Fruit fly (Drosophila melanogaster) whole organism, embryonic: ENCODE measurements around the gene CG10801.

Experiments
- Antp ChIP-seq: fragments of 200-800 bp; sonication (Bioruptor generic); optimal IDR thresholded peaks from 3 replicates; lab custom pipeline; 2016; ENCODE audit warnings: missing biosample characterization, missing genetic modification characterization
- Bteb2 ChIP-seq: fragments of 200-800 bp; sonication (Bioruptor generic); optimal IDR thresholded peaks from 2 replicates; lab custom pipeline; 2016; ENCODE audit warnings: missing biosample characterization, missing genetic modification characterization
- CG10959 ChIP-seq: fragments of 200-800 bp; sonication (Bioruptor generic); IDR thresholded peaks from 2 replicates; pipeline ENCODE4 v1.3.6; 2022; ENCODE audit warnings: missing biosample characterization, missing genetic modification characterization
- CG10979 ChIP-seq: fragments of 200-800 bp; sonication (Bioruptor generic); optimal IDR thresholded peaks from 2 replicates; lab custom pipeline; 2018; ENCODE audit warnings: missing biosample characterization, mild to moderate bottlenecking, missing genetic modification characterization, moderate library complexity
- CG11456 ChIP-seq: fragments of 200-800 bp; sonication (Bioruptor generic); IDR thresholded peaks from 3 replicates; pipeline ENCODE4 v1.3.6; 2022; ENCODE audit warnings: missing biosample characterization, missing genetic modification characterization
- CG12071 ChIP-seq: fragments of 200-800 bp; sonication (Bioruptor generic); optimal IDR thresholded peaks from 3 replicates; lab custom pipeline; 2018; ENCODE audit warnings: missing biosample characterization, mild to moderate bottlenecking, missing genetic modification characterization
- CG12155 ChIP-seq: fragments of 200-800 bp; sonication (Bioruptor generic); optimal IDR thresholded peaks from 3 replicates; lab custom pipeline; 2016; ENCODE audit warnings: missing biosample characterization, missing genetic modification characterization
- CG12219 ChIP-seq: fragments of 200-800 bp; sonication (Bioruptor generic); optimal IDR thresholded peaks from 3 replicates; lab custom pipeline; 2018; ENCODE audit warnings: missing biosample characterization, mild to moderate bottlenecking, missing genetic modification characterization
- CG12236 ChIP-seq: fragments of 200-800 bp; sonication (Bioruptor generic); optimal IDR thresholded peaks from 2 replicates; lab custom pipeline; 2016; ENCODE audit warnings: missing biosample characterization, missing genetic modification characterization
- CG13424 ChIP-seq: fragments of 200-800 bp; sonication (Bioruptor generic); optimal IDR thresholded peaks from 2 replicates; lab custom pipeline; 2019; ENCODE audit warnings: missing biosample characterization, mild to moderate bottlenecking, missing genetic modification characterization, moderate library complexity
- CG14667 ChIP-seq: fragments of 200-800 bp; sonication (Bioruptor generic); IDR thresholded peaks from 2 replicates; pipeline ENCODE4 v1.3.6; 2022; ENCODE audit warnings: missing biosample characterization, missing genetic modification characterization
- CG14860 ChIP-seq: fragments of 200-800 bp; sonication (Bioruptor generic); IDR thresholded peaks from 3 replicates; pipeline ENCODE4 v1.3.6; 2022; ENCODE audit warnings: missing biosample characterization, missing genetic modification characterization; ENCODE audit not compliant: partially characterized antibody
- CG14965 ChIP-seq: fragments of 200-800 bp; sonication (Bioruptor generic); optimal IDR thresholded peaks from 2 replicates; lab custom pipeline; 2016; ENCODE audit warnings: missing biosample characterization, missing genetic modification characterization, borderline replicate concordance
- CG18764 ChIP-seq: fragments of 200-800 bp; sonication (Bioruptor generic); optimal IDR thresholded peaks from 3 replicates; lab custom pipeline; 2016; ENCODE audit warnings: missing biosample characterization, missing genetic modification characterization
- CG2120 ChIP-seq: fragments of 200-800 bp; sonication (Bioruptor generic); optimal IDR thresholded peaks from 3 replicates; lab custom pipeline; 2016; ENCODE audit warnings: missing biosample characterization, missing genetic modification characterization
- CG2129 ChIP-seq: fragments of 200-800 bp; sonication (Bioruptor generic); IDR thresholded peaks from 2 replicates; pipeline ENCODE4 v1.3.6; 2022; ENCODE audit warnings: missing biosample characterization, missing genetic modification characterization; ENCODE audit not compliant: partially characterized antibody
- CG32532 ChIP-seq: fragments of 200-800 bp; sonication (Bioruptor generic); IDR thresholded peaks from 2 replicates; pipeline ENCODE4 v1.3.6; 2022; ENCODE audit warnings: missing biosample characterization, missing genetic modification characterization
- CG33557 ChIP-seq: fragments of 200-800 bp; sonication (Bioruptor generic); optimal IDR thresholded peaks from 2 replicates; lab custom pipeline; 2019; ENCODE audit warnings: missing biosample characterization, mild to moderate bottlenecking, missing genetic modification characterization, moderate library complexity
- CG34422 ChIP-seq: fragments of 200-800 bp; sonication (Bioruptor generic); IDR thresholded peaks from 3 replicates; pipeline ENCODE4 v1.3.6; 2022; ENCODE audit warnings: missing biosample characterization, missing genetic modification characterization
- CG4707 ChIP-seq: fragments of 200-800 bp; sonication (Bioruptor generic); optimal IDR thresholded peaks from 2 replicates; lab custom pipeline; 2018; ENCODE audit warnings: missing biosample characterization, mild to moderate bottlenecking, missing genetic modification characterization, moderate library complexity
- CG5953 ChIP-seq: fragments of 200-800 bp; sonication (Bioruptor generic); IDR thresholded peaks from 2 replicates; pipeline ENCODE4 v1.3.6; 2022; ENCODE audit warnings: missing biosample characterization, missing genetic modification characterization
- CG6272 ChIP-seq: fragments of 200-800 bp; sonication (Bioruptor generic); IDR thresholded peaks from 2 replicates; pipeline ENCODE4 v1.3.6; 2022; ENCODE audit warnings: missing biosample characterization, missing genetic modification characterization
- CG7357 ChIP-seq: fragments of 200-800 bp; sonication (Bioruptor generic); IDR thresholded peaks from 3 replicates; pipeline ENCODE4 v1.3.6; 2022; ENCODE audit warnings: missing biosample characterization, missing genetic modification characterization
- CG7839 ChIP-seq: fragments of 200-800 bp; sonication (Bioruptor generic); optimal IDR thresholded peaks from 3 replicates; lab custom pipeline; 2018; ENCODE audit warnings: missing biosample characterization, mild to moderate bottlenecking, missing genetic modification characterization, moderate library complexity
- CG8089 ChIP-seq: fragments of 200-800 bp; sonication (Bioruptor generic); optimal IDR thresholded peaks from 3 replicates; lab custom pipeline; 2016; ENCODE audit warnings: missing biosample characterization, missing genetic modification characterization
- CG8944 ChIP-seq: fragments of 200-800 bp; sonication (Bioruptor generic); optimal IDR thresholded peaks from 3 replicates; lab custom pipeline; 2016; ENCODE audit warnings: missing biosample characterization, missing genetic modification characterization
- CG9437 ChIP-seq: fragments of 200-800 bp; sonication (Bioruptor generic); optimal IDR thresholded peaks from 2 replicates; lab custom pipeline; 2018; ENCODE audit warnings: missing biosample characterization, mild to moderate bottlenecking, missing genetic modification characterization
- Camta ChIP-seq: fragments of 200-800 bp; sonication (Bioruptor generic); optimal IDR thresholded peaks from 2 replicates; lab custom pipeline; 2016; ENCODE audit warnings: missing biosample characterization, missing genetic modification characterization
- Dip2 ChIP-seq: fragments of 200-800 bp; sonication (Bioruptor generic); IDR thresholded peaks from 2 replicates; pipeline ENCODE4 v1.3.6; 2022; ENCODE audit warnings: missing biosample characterization, missing genetic modification characterization
- E2f1 ChIP-seq: fragments of 200-800 bp; sonication (Bioruptor generic); IDR thresholded peaks from 2 replicates; pipeline ENCODE4 v1.3.6; 2022; ENCODE audit warnings: missing biosample characterization, missing genetic modification characterization
- E2f2 ChIP-seq: fragments of 200-800 bp; sonication (Bioruptor generic); IDR thresholded peaks from 2 replicates; pipeline ENCODE4 v1.3.6; 2022; ENCODE audit warnings: missing biosample characterization, missing genetic modification characterization
- Hmr ChIP-seq: fragments of 200-800 bp; sonication (Bioruptor generic); optimal IDR thresholded peaks from 3 replicates; lab custom pipeline; 2017; ENCODE audit warnings: mild to moderate bottlenecking, missing biosample characterization, missing genetic modification reagents, missing genetic modification characterization
- Lim3 ChIP-seq: fragments of 200-800 bp; sonication (Bioruptor generic); IDR thresholded peaks from 2 replicates; pipeline ENCODE4 v1.3.6; 2022; ENCODE audit warnings: missing biosample characterization, missing genetic modification characterization
- Pdp1 ChIP-seq, 2 experiments: fragments of 200-800 bp; sonication (Bioruptor generic); optimal IDR thresholded peaks; 3 replicates each; lab custom pipeline; 2016; ENCODE audit warnings: missing biosample characterization in 2 of 2, missing genetic modification characterization in 2 of 2, mild to moderate bottlenecking in 1 of 2, moderate library complexity in 1 of 2
- Poxn ChIP-seq: fragments of 200-800 bp; sonication (Bioruptor generic); IDR thresholded peaks from 2 replicates; pipeline ENCODE4 v1.3.6; 2022; ENCODE audit warnings: missing biosample characterization, missing genetic modification characterization
- Ravus ChIP-seq: fragments of 200-800 bp; sonication (Bioruptor generic); IDR thresholded peaks from 2 replicates; pipeline ENCODE4 v1.3.6; 2022; ENCODE audit warnings: missing biosample characterization, missing genetic modification characterization
- Sry-β ChIP-seq: fragments of 200-800 bp; sonication (Bioruptor generic); optimal IDR thresholded peaks from 2 replicates; lab custom pipeline; 2018; ENCODE audit warnings: missing biosample characterization, mild to moderate bottlenecking, missing genetic modification characterization, moderate library complexity
- Stat92E ChIP-seq, 3 experiments: fragments of >200 bp in 2 of 3; fragments of 200-800 bp in 1 of 3; sonication (Bioruptor generic) in 1 of 3; optimal IDR thresholded peaks; 2 replicates each; lab custom pipeline; 2017 to 2019; ENCODE audit warnings: missing biosample characterization in 3 of 3, missing genetic modification characterization in 3 of 3, mild to moderate bottlenecking in 1 of 3, moderate library complexity in 1 of 3
- bbx ChIP-seq: fragments of 200-800 bp; sonication (Bioruptor generic); IDR thresholded peaks from 2 replicates; pipeline ENCODE4 v1.3.6; 2022; ENCODE audit warnings: missing biosample characterization, missing genetic modification characterization; ENCODE audit not compliant: partially characterized antibody
- chn ChIP-seq: fragments of 200-800 bp; sonication (Bioruptor generic); optimal IDR thresholded peaks from 2 replicates; lab custom pipeline; 2016; ENCODE audit warnings: missing biosample characterization, missing genetic modification characterization
- dati ChIP-seq: fragments of 200-800 bp; sonication (Bioruptor generic); IDR thresholded peaks from 2 replicates; pipeline ENCODE4 v1.3.6; 2022; ENCODE audit warnings: missing biosample characterization, missing genetic modification characterization
- eve ChIP-seq, 2 experiments: fragments of >200 bp; optimal IDR thresholded peaks; 2 replicates each; lab custom pipeline; 2017; ENCODE audit warnings: missing biosample characterization in 2 of 2, missing genetic modification characterization in 2 of 2
- hkb ChIP-seq, 2 experiments: fragments of 200-800 bp in 1 of 2; fragments of >200 bp in 1 of 2; sonication (Bioruptor generic) in 1 of 2; IDR thresholded peaks in 1 of 2; optimal IDR thresholded peaks in 1 of 2; 2 replicates each; pipeline versions ENCODE4 v1.3.6 to Lab custom; 2017 to 2022; ENCODE audit warnings: missing biosample characterization in 1 of 2, missing genetic modification characterization in 1 of 2
- kni ChIP-seq: fragments of 200-800 bp; sonication (Bioruptor generic); optimal IDR thresholded peaks from 3 replicates; lab custom pipeline; 2017; ENCODE audit warnings: mild to moderate bottlenecking, missing biosample characterization, missing genetic modification reagents, missing genetic modification characterization
- org-1 ChIP-seq: fragments of 200-800 bp; sonication (Bioruptor generic); optimal IDR thresholded peaks from 2 replicates; lab custom pipeline; 2017; ENCODE audit warnings: missing biosample characterization, missing genetic modification characterization
- peb ChIP-seq: fragments of 200-800 bp; sonication (Bioruptor generic); IDR thresholded peaks from 2 replicates; pipeline ENCODE4 v1.3.6; 2022; ENCODE audit warnings: missing biosample characterization, missing genetic modification characterization
- sens-2 ChIP-seq: fragments of 200-800 bp; sonication (Bioruptor generic); IDR thresholded peaks from 2 replicates; pipeline ENCODE4 v1.3.6; 2022; ENCODE audit warnings: missing biosample characterization, missing genetic modification characterization
- sna ChIP-seq: fragments of 200-800 bp; sonication (Bioruptor generic); IDR thresholded peaks from 2 replicates; pipeline ENCODE4 v1.3.6; 2022; ENCODE audit warnings: missing biosample characterization, missing genetic modification characterization; ENCODE audit not compliant: partially characterized antibody
- twi ChIP-seq: fragments of 200-800 bp; optimal IDR thresholded peaks from 2 replicates; lab custom pipeline; 2019; ENCODE audit warnings: missing biosample characterization, mild to moderate bottlenecking, missing genetic modification characterization, moderate library complexity
- zfh1 ChIP-seq: fragments of 200-800 bp; sonication (Bioruptor generic); IDR thresholded peaks from 3 replicates; pipeline ENCODE4 v1.3.6; 2022; ENCODE audit warnings: missing biosample characterization, missing genetic modification characterization

The CG10801 gene

dm6 chrX:3424963-3425362 is 35.4 kb upstream of the CG10801 start (continued):
- peak; percentile 84 for TF ChIP-seq CG12219 (GFP tag; lab: Kevin White, UChicago)
- peak; percentile 49; the same call in 1 of the 2 replicates for TF ChIP-seq dati
- TF ChIP-seq Stat92E (GFP tag; optimal IDR thresholded peaks at IDR 0.05; lab: Kevin White, UChicago) = no peak
- TF ChIP-seq CG4707 (GFP tag; lab: Kevin White, UChicago) = peak; percentile 60
- TF ChIP-seq Camta (GFP tag; lab: Kevin White, UChicago) = peak; percentile 66
- no peak for TF ChIP-seq CG33557
- peak; percentile 41; the same call in 1 of the 2 replicates for TF ChIP-seq CG6272 (GFP tag; lab: Robert Waterston, UW)
- TF ChIP-seq CG8944 (GFP tag; lab: Kevin White, UChicago) = peak; percentile 66
- TF ChIP-seq CG32532 (GFP tag; lab: Robert Waterston, UW) = peak; percentile 82
- TF ChIP-seq CG2129 (GFP tag; lab: Robert Waterston, UW) = no peak
- peak; percentile 62 for TF ChIP-seq E2f2
- peak; percentile 64 for TF ChIP-seq CG10959 (GFP tag; lab: Robert Waterston, UW)
- 0 out of 2 replicates have a peak, but pooled peaks have one; percentile 52 for TF ChIP-seq peb (GFP tag; lab: Robert Waterston, UW)
- TF ChIP-seq CG14667 (GFP tag; lab: Robert Waterston, UW) = peak; percentile 67
- peak; percentile 73 for TF ChIP-seq sens-2
- TF ChIP-seq CG5953 (GFP tag; lab: Robert Waterston, UW) = peak; percentile 72; the same call in 1 of the 2 replicates
- TF ChIP-seq CG7839 (tag; lab: Kevin White, UChicago) = peak; percentile 89
- TF ChIP-seq CG12155 = peak; percentile 71
- TF ChIP-seq Antp (GFP tag; lab: Kevin White, UChicago) = peak; percentile 60
- peak; percentile 78 for TF ChIP-seq Hmr
- peak; percentile 85 for TF ChIP-seq zfh1 (GFP tag; lab: Robert Waterston, UW)
- peak; percentile 75 for TF ChIP-seq CG10979 (tag; lab: Kevin White, UChicago)
- no peak for TF ChIP-seq sna (GFP tag; lab: Robert Waterston, UW)
- peak; percentile 83 for TF ChIP-seq CG2120 (GFP tag; lab: Kevin White, UChicago)
- peak; percentile 29 for TF ChIP-seq twi
- peak; percentile 69 to 82 for TF ChIP-seq Pdp1 (GFP tag; optimal IDR thresholded peaks at IDR 0.05; lab: Kevin White, UChicago)
- peak; percentile 66; the same call in 2 of the 3 replicates for TF ChIP-seq CG7357 (GFP tag; lab: Robert Waterston, UW)
- TF ChIP-seq Lim3 (GFP tag; lab: Robert Waterston, UW) = 0 out of 2 replicates have a peak, but pooled peaks have one; percentile 42
- peak; percentile 46 for TF ChIP-seq CG12236 (GFP tag; lab: Kevin White, UChicago)
- TF ChIP-seq CG11456 (GFP tag; lab: Robert Waterston, UW) = peak; percentile 82
- no peak for TF ChIP-seq Dip2 (GFP tag; lab: Robert Waterston, UW)
- no peak for TF ChIP-seq Ravus
- peak; percentile 66 for TF ChIP-seq chn (GFP tag; lab: Kevin White, UChicago)
- TF ChIP-seq kni (GFP tag; lab: Kevin White, UChicago) = no peak
- no peak for TF ChIP-seq hkb (optimal IDR thresholded peaks at IDR 0.05; lab: Kevin White, UChicago)
- peak; percentile 92 for TF ChIP-seq hkb (GFP tag; IDR thresholded peaks at IDR 0.05; lab: Robert Waterston, UW)
- peak in 1 of 2 experiments; percentile 76 for TF ChIP-seq eve (GFP tag; optimal IDR thresholded peaks at IDR 0.05; lab: Kevin White, UChicago)
- no peak for TF ChIP-seq bbx (GFP tag; lab: Robert Waterston, UW)
- peak; percentile 63 for TF ChIP-seq CG9437 (GFP tag; lab: Kevin White, UChicago)
- TF ChIP-seq CG14965 (GFP tag; lab: Kevin White, UChicago) = no peak
- TF ChIP-seq CG14860 (GFP tag; lab: Robert Waterston, UW) = no peak
- peak; percentile 77 for TF ChIP-seq CG12071 (GFP tag; lab: Kevin White, UChicago)
- TF ChIP-seq E2f1 (GFP tag; lab: Robert Waterston, UW) = peak; percentile 72
- peak; percentile 79 for TF ChIP-seq org-1 (GFP tag; lab: Kevin White, UChicago)
- peak; percentile 33; the same call in 1 of the 2 replicates for TF ChIP-seq Poxn (GFP tag; lab: Robert Waterston, UW)
- TF ChIP-seq Sry-β (GFP tag; lab: Kevin White, UChicago) = no peak
- TF ChIP-seq CG34422 (GFP tag; lab: Robert Waterston, UW) = peak; percentile 84
- TF ChIP-seq CG8089 (GFP tag; lab: Kevin White, UChicago) = peak; percentile 66
- TF ChIP-seq CG13424 (tag; lab: Kevin White, UChicago) = peak; percentile 78
- TF ChIP-seq CG18764 = peak; percentile 44
- peak; percentile 69 for TF ChIP-seq Bteb2
